Worm (Caenorhabditis elegans): ENCODE results near the gene T28C6.5.

ce11 chrIV:8772800-8773256 is 48.4 kb upstream of the T28C6.5 start, which contains the start of gene F20C5.6:
- TF ChIP-seq pha-4 (tag; optimal IDR thresholded peaks at IDR 0.05) (no peak), elt-1 (tag; optimal IDR thresholded peaks at IDR 0.05; ENCODE audit: borderline replicate concordance, insufficient read depth) (no peak), ztf-11 (tag; optimal IDR thresholded peaks at IDR 0.05) (no peak), lin-32 (GFP tag; optimal IDR thresholded peaks at IDR 0.05) (no peak), elt-3 (tag; optimal IDR thresholded peaks at IDR 0.05) (no peak)

Measured in whole organism, mixed stage, embryonic.